Worm (Caenorhabditis elegans) whole organism, late embryonic: ENCODE measurements around the gene shpk-1.

Experiments
- nhr-232 ChIP-seq: sonication (generic microtip); optimal IDR thresholded peaks from 2 replicates; lab custom pipeline; 2016; ENCODE audit warnings: missing genetic modification characterization, missing compliant biosample characterization
- pha-4 ChIP-seq: fragments of 150-350 bp; optimal IDR thresholded peaks from 2 replicates; lab custom pipeline; 2018; ENCODE audit warnings: missing biosample characterization, missing genetic modification reagents, missing genetic modification characterization

ce11 chrIII:13580076-13580475, 27.7 kb upstream of the shpk-1 start:
- TF ChIP-seq pha-4 (tag; lab: Kevin White, UChicago) (no peak), nhr-232 (tag; lab: Kevin White, UChicago) (no peak)
